Worm (Caenorhabditis elegans) whole organism, L2 larva: ENCODE results near the gene sod-4.

ENCODE experiments used
- egl-27 ChIP-seq: sonication (generic microtip); optimal IDR thresholded peaks from 3 replicates; lab custom pipeline; 2017; ENCODE audit warnings: missing biosample characterization, missing genetic modification reagents, missing genetic modification characterization
- lin-13 ChIP-seq: fragments of 150-350 bp; optimal IDR thresholded peaks from 2 replicates; lab custom pipeline; 2014; ENCODE audit warnings: missing biosample characterization, missing genetic modification reagents, missing genetic modification characterization
- nhr-11 ChIP-seq: fragments of 150-350 bp; optimal IDR thresholded peaks from 2 replicates; lab custom pipeline; 2014; ENCODE audit warnings: missing biosample characterization, missing genetic modification characterization

DNA sequence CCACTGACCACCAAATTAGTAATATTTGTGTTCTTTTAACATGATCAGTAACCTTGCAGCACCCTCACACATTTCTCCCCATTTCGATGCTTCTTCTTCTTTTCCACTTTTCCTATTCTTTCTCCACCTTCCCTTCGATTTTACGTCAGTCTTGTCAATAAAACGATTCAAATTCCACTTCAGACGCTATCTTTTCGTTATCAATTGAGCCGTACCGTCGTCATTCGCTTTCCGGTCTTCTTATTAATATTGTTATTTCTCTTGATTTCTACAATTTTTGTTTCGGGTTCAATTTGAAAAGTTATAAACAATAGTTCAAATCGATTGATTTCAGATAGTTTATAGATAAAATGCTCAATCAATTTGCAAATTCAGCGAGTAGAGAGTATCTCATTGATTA, 12.7 kb downstream of the sod-4 start:
- TF ChIP-seq egl-27 (tag; lab: Kevin White, UChicago) (no peak), nhr-11 (tag; lab: Kevin White, UChicago) (no peak), lin-13 (no peak)
